Worm (Caenorhabditis elegans) whole organism, young adult: ENCODE results near the gene T28A8.2.

Experiments used
- F49E8.2 ChIP-seq: sonication (generic microtip); optimal IDR thresholded peaks from 3 replicates; lab custom pipeline; 2017; ENCODE audit warnings: missing genetic modification characterization, mild to moderate bottlenecking, missing compliant biosample characterization, antibody characterized with exemption, moderate library complexity; ENCODE audit not compliant: insufficient read depth
- Y67H2A.10 ChIP-seq: fragments of 200-800 bp; sonication (Bioruptor generic); conservative IDR thresholded peaks from 2 replicates; pipeline ENCODE4 v1.3.6; 2022; ENCODE audit warnings: missing genetic modification reagents, missing genetic modification characterization, missing compliant biosample characterization
- bed-2 ChIP-seq: fragments of 200-800 bp; sonication (Bioruptor generic); IDR thresholded peaks from 2 replicates; pipeline ENCODE4 v1.3.6; 2022; ENCODE audit warnings: missing genetic modification reagents, missing genetic modification characterization, missing compliant biosample characterization
- chd-7 ChIP-seq: sonication (generic microtip); optimal IDR thresholded peaks from 2 replicates; lab custom pipeline; 2016; ENCODE audit warnings: mild to moderate bottlenecking, missing genetic modification characterization, moderate library complexity, missing compliant biosample characterization
- dpl-1 ChIP-seq: fragments of 150-350 bp; optimal IDR thresholded peaks from 2 replicates; lab custom pipeline; 2014; ENCODE audit warnings: missing biosample characterization, missing genetic modification reagents, missing genetic modification characterization
- gei-17 ChIP-seq: fragments of 200-800 bp; sonication (Bioruptor generic); optimal IDR thresholded peaks from 2 replicates; lab custom pipeline; 2018; ENCODE audit warnings: mild to moderate bottlenecking, missing genetic modification characterization, missing compliant biosample characterization
- madf-10 ChIP-seq: sonication (generic microtip); optimal IDR thresholded peaks from 2 replicates; lab custom pipeline; 2016; ENCODE audit warnings: mild to moderate bottlenecking, missing genetic modification characterization, missing compliant biosample characterization
- pbrm-1 ChIP-seq: fragments of 200-800 bp; sonication (Bioruptor generic); IDR thresholded peaks from 2 replicates; pipeline ENCODE4 v1.3.6; 2022; ENCODE audit warnings: missing genetic modification reagents, missing genetic modification characterization, missing compliant biosample characterization
- pha-4 ChIP-seq: fragments of 150-350 bp; sonication (generic microtip); optimal IDR thresholded peaks from 2 replicates; lab custom pipeline; 2014; ENCODE audit warnings: missing biosample characterization, missing genetic modification reagents, missing genetic modification characterization
- tbp1 ChIP-seq: fragments of 200-800 bp; sonication (Bioruptor generic); optimal IDR thresholded peaks from 2 replicates; lab custom pipeline; 2018; ENCODE audit warnings: mild to moderate bottlenecking, missing genetic modification characterization, missing compliant biosample characterization
- ztf-28 ChIP-seq: fragments of 200-800 bp; sonication (Bioruptor generic); IDR thresholded peaks from 2 replicates; pipeline ENCODE4 v1.3.6; 2022; ENCODE audit warnings: missing genetic modification reagents, missing genetic modification characterization, missing compliant biosample characterization

DNA sequence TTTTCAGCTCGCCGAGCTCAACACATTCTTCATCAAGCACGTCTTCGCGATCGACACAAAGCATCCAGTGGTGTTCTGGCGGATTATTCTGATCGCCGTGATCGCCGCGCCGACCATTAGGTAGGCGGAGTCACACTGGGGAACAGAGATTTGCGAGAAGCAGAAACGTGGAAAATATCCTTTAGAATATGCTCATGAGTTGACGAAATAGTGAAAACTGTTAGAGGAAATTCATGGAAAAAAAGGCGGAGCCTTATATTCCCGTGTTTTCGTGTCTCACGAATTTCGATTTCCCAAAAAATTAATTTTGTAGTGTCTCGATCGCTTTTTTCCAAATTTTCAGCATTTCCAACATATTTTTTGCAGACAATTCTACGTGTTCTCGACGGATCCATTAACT lies 21.0 kb downstream of the T28A8.2 start:
- no peak for TF ChIP-seq gei-17 (GFP tag; lab: Kevin White, UChicago)
- no peak for TF ChIP-seq pha-4 (tag; lab: Kevin White, UChicago)
- no peak for TF ChIP-seq bed-2 (GFP tag; lab: Robert Waterston, UW)
- no peak for TF ChIP-seq ztf-28 (GFP tag; lab: Robert Waterston, UW)
- TF ChIP-seq chd-7 (tag; lab: Kevin White, UChicago) = no peak
- TF ChIP-seq madf-10 = no peak
- TF ChIP-seq pbrm-1 (GFP tag; lab: Robert Waterston, UW) = no peak
- TF ChIP-seq F49E8.2 = no peak
- TF ChIP-seq Y67H2A.10 (GFP tag; lab: Robert Waterston, UW) = no peak
- no peak for TF ChIP-seq tbp1 (GFP tag; lab: Kevin White, UChicago)
- TF ChIP-seq dpl-1 (GFP tag; lab: Kevin White, UChicago) = no peak
